Worm (Caenorhabditis elegans) whole organism, early embryonic: ENCODE measurements around the gene T23B7.3.

Experiments used
- B0310.2 ChIP-seq: sonication (generic microtip); optimal IDR thresholded peaks from 2 replicates; lab custom pipeline; 2016; ENCODE audit warnings: mild to moderate bottlenecking, missing genetic modification characterization, missing compliant biosample characterization
- F13C5.2 ChIP-seq: sonication (generic microtip); optimal IDR thresholded peaks from 2 replicates; lab custom pipeline; 2017; ENCODE audit warnings: mild to moderate bottlenecking, missing genetic modification characterization, inconsistent platforms, missing compliant biosample characterization
- aly-1 ChIP-seq: sonication (generic microtip); optimal IDR thresholded peaks from 2 replicates; lab custom pipeline; 2016; ENCODE audit warnings: missing genetic modification characterization, missing compliant biosample characterization
- ama-1 ChIP-seq: fragments of 150-350 bp; optimal IDR thresholded peaks from 2 replicates; lab custom pipeline; 2014
- ceh-13 ChIP-seq: fragments of 200-800 bp; sonication (Bioruptor generic); optimal IDR thresholded peaks from 2 replicates; lab custom pipeline; 2018; ENCODE audit warnings: mild to moderate bottlenecking, missing genetic modification characterization, missing compliant biosample characterization
- ceh-36 ChIP-seq: sonication (generic microtip); optimal IDR thresholded peaks from 2 replicates; lab custom pipeline; 2016; ENCODE audit warnings: missing genetic modification characterization, inconsistent platforms, missing compliant biosample characterization
- ets-7 ChIP-seq: sonication (generic microtip); optimal IDR thresholded peaks from 2 replicates; lab custom pipeline; 2016; ENCODE audit warnings: missing genotype, missing genetic modification characterization, missing compliant biosample characterization
- flt-1 ChIP-seq: fragments of 200-800 bp; sonication (Bioruptor generic); IDR thresholded peaks from 2 replicates; pipeline ENCODE4 v1.3.6; 2022; ENCODE audit warnings: missing genetic modification characterization, missing compliant biosample characterization
- hmbx-1 ChIP-seq: sonication (generic microtip); optimal IDR thresholded peaks from 2 replicates; lab custom pipeline; 2016; ENCODE audit warnings: mild to moderate bottlenecking, missing genetic modification characterization, missing compliant biosample characterization
- hmg-4 ChIP-seq: fragments of 200-800 bp; sonication (Bioruptor generic); optimal IDR thresholded peaks from 2 replicates; lab custom pipeline; 2018; ENCODE audit warnings: mild to moderate bottlenecking, missing genetic modification characterization, missing compliant biosample characterization
- hnd-1 ChIP-seq: sonication (generic microtip); optimal IDR thresholded peaks from 2 replicates; lab custom pipeline; 2016; ENCODE audit warnings: missing genetic modification characterization, missing compliant biosample characterization
- pes-1 ChIP-seq: fragments of 200-800 bp; sonication (Bioruptor generic); IDR thresholded peaks from 2 replicates; pipeline ENCODE4 v1.3.6; 2022; ENCODE audit warnings: missing genetic modification reagents, missing genetic modification characterization, missing compliant biosample characterization
- scrt-1 ChIP-seq: fragments of 200-800 bp; sonication (Bioruptor generic); IDR thresholded peaks from 2 replicates; pipeline ENCODE4 v1.3.6; 2022; ENCODE audit warnings: missing genetic modification characterization, missing compliant biosample characterization
- sea-1 ChIP-seq: fragments of 200-800 bp; sonication (Bioruptor generic); conservative IDR thresholded peaks from 2 replicates; pipeline ENCODE4 v1.3.6; 2022; ENCODE audit warnings: missing genetic modification characterization, missing compliant biosample characterization
- tbx-11 ChIP-seq: fragments of 200-800 bp; sonication (Bioruptor generic); IDR thresholded peaks from 2 replicates; pipeline ENCODE4 v1.3.6; 2022; ENCODE audit warnings: missing genetic modification characterization, missing compliant biosample characterization
- tbx-37 ChIP-seq: fragments of 200-800 bp; sonication (Bioruptor generic); conservative IDR thresholded peaks from 2 replicates; pipeline ENCODE4 v1.3.6; 2022; ENCODE audit warnings: missing genetic modification reagents, missing genetic modification characterization, missing compliant biosample characterization
- tra-4 ChIP-seq: sonication (generic microtip); optimal IDR thresholded peaks from 2 replicates; lab custom pipeline; 2017; ENCODE audit warnings: missing genetic modification characterization, missing compliant biosample characterization

Gene T23B7.3

ce11 chrII:4849885-4850284, at the start of gene T23B7.3:
Gene T23B7.3 (plus strand): TSS chrII:4850185.
- TF ChIP-seq ceh-13 (GFP tag; lab: Kevin White, UChicago): no peak
- no peak for TF ChIP-seq ets-7 (tag; lab: Kevin White, UChicago)
- no peak for TF ChIP-seq tbx-37
- no peak for TF ChIP-seq pes-1
- no peak for TF ChIP-seq flt-1 (GFP tag; lab: Robert Waterston, UW)
- no peak for TF ChIP-seq hmg-4
- TF ChIP-seq F13C5.2 (tag; lab: Kevin White, UChicago): no peak
- no peak for TF ChIP-seq B0310.2
- TF ChIP-seq tbx-11: no peak
- no peak for TF ChIP-seq hmbx-1 (tag; lab: Kevin White, UChicago)
- no peak for TF ChIP-seq aly-1 (tag; lab: Kevin White, UChicago)
- TF ChIP-seq hnd-1: no peak
- no peak for TF ChIP-seq tra-4 (tag; lab: Kevin White, UChicago)
- no peak for TF ChIP-seq sea-1 (GFP tag; lab: Robert Waterston, UW)
- TF ChIP-seq ceh-36 (tag; lab: Kevin White, UChicago): no peak
- TF ChIP-seq ama-1 (lab: Kevin White, UChicago): no peak
- TF ChIP-seq scrt-1 (GFP tag; lab: Robert Waterston, UW): no peak

ce11 chrII:4800524-4800923, 49.5 kb upstream of the T23B7.3 start:
- TF ChIP-seq ceh-13 (GFP tag; lab: Kevin White, UChicago) (no peak), ets-7 (tag; lab: Kevin White, UChicago) (no peak), aly-1 (tag; lab: Kevin White, UChicago) (no peak)

- TF ChIP-seq ceh-13 (GFP tag; lab: Kevin White, UChicago): no peak
- TF ChIP-seq F13C5.2 (tag; lab: Kevin White, UChicago): no peak
- no peak for TF ChIP-seq aly-1 (tag; lab: Kevin White, UChicago)
Measured at ce11 chrII:4802917-4803316, 47.1 kb upstream of the T23B7.3 start.

DNA sequence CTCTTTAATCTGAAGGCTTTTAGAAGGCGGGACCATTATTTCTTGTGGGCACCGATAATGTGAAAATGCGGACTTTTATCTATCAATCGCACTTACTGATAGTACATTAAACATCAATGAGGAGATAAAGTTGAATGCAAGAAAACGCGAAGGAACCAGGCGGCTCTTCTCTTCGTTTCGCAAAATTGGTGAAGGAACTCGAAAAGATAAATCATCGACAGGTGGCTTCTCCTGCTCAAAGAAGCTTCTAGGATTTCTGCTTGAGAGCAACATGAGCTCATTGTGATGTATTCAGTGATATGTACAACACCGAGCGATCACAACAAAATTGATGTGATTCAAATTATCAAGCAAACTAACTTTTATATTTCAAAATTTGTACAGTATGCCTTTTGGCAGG, 44.2 kb upstream of the T23B7.3 start:
- TF ChIP-seq pes-1: no peak

- TF ChIP-seq flt-1 (GFP tag; lab: Robert Waterston, UW): no peak
Measured at ce11 chrII:4806261-4806660, 43.7 kb upstream of the T23B7.3 start.

DNA sequence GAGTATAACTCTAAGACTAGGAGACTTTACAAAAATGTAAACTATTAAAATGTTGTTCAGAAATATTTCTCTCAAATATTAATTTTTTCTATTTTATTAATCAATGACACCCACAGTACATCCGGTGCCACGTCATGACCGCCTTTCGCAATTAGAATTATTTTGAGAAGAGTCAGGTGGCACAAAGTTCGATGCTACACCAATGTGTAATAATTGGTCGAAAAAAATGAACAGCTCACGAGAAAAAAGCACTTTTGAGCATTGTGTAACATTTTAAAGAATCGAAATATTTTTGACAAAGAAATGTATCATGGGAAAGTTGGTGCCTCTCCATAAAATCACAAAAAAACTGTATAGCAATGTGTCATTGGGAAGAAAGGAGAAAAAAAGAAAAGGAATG, 43.3 kb upstream of the T23B7.3 start:
- no peak for TF ChIP-seq ets-7 (tag; lab: Kevin White, UChicago)

DNA sequence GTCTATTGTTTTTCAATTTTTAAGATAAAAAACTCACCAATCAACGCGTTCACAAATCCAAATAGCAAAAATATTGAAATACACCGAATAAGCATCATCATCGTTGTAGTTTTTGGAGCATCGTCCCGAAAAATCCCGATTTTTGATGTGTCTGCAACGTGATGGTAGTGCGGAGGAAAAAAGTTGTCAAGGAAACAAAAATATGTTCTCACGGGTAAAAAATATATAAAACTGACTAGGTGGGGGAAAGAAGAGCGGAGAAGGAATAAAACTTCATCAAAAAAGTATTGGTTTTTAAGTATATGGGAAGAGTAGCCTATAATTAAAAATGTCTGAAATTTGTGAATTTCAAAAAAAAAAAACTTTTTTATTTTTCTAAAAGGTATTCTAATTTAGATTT, 38.0 kb upstream of the T23B7.3 start, which contains the start of gene rig-6:
TSS of gene rig-6 (minus strand) at position 101 of the 400 bp plus-strand sequence.
- TF ChIP-seq ets-7 (tag; lab: Kevin White, UChicago) (no peak), aly-1 (tag; lab: Kevin White, UChicago) (no peak), F13C5.2 (tag; lab: Kevin White, UChicago) (no peak), flt-1 (GFP tag; lab: Robert Waterston, UW) (no peak), tra-4 (tag; lab: Kevin White, UChicago) (no peak), hmbx-1 (tag; lab: Kevin White, UChicago) (no peak), tbx-11 (no peak)

- no peak for TF ChIP-seq scrt-1 (GFP tag; lab: Robert Waterston, UW)
- no peak for TF ChIP-seq tbx-11
- TF ChIP-seq pes-1: no peak
- no peak for TF ChIP-seq ets-7 (tag; lab: Kevin White, UChicago)
- no peak for TF ChIP-seq aly-1 (tag; lab: Kevin White, UChicago)
Measured at ce11 chrII:4815356-4815755, 34.6 kb upstream of the T23B7.3 start.

DNA sequence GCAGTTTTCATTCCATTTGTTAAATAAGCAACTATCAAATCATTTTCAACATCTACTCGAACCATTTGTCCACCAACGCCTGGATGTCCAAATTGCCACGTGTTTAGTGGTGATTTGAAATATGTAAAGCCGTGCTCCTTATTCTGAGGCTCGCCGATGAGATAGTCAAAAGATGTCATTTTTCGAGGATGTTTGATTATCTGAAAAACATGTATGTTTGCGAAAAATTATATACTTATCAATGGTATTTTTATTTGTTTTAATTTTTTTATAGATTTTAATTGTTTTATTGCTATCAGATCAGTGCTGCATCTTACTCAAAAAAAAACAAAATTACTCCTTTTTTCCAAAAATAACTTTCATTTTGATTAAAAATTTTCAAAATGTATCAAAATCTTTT, 31.2 kb upstream of the T23B7.3 start:
- TF ChIP-seq ama-1 (lab: Kevin White, UChicago) (no peak), tbx-11 (no peak), aly-1 (tag; lab: Kevin White, UChicago) (no peak), F13C5.2 (tag; lab: Kevin White, UChicago) (no peak), tra-4 (tag; lab: Kevin White, UChicago) (no peak), ets-7 (tag; lab: Kevin White, UChicago) (no peak), hmg-4 (no peak), ceh-36 (tag; lab: Kevin White, UChicago) (no peak), pes-1 (no peak), tbx-37 (no peak), scrt-1 (GFP tag; lab: Robert Waterston, UW) (no peak), sea-1 (GFP tag; lab: Robert Waterston, UW) (no peak), flt-1 (GFP tag; lab: Robert Waterston, UW) (no peak), hmbx-1 (tag; lab: Kevin White, UChicago) (no peak)

DNA sequence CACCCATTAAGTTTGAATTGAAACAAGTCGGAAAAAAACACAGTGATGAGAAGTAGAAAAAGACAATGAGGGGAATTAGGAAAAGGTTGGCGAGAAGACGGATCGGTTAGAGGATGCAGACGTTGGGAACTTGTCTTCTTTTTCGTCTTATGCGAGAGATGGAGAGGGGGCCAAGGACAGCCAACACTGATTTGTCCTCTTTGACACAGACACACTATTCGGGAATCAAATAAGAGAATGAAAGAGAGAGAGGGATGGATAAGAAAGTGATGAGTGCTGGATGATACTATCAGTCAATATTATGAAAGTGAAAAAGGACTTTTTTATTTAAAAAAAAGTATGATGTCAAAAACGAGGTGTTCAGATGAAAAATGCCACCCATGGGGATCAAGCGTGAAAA, 28.2 kb upstream of the T23B7.3 start, which contains the start of gene lact-5:
TSS of gene lact-5 (minus strand) at position 1 of the 400 bp plus-strand sequence.
- TF ChIP-seq ama-1 (lab: Kevin White, UChicago): no peak
- no peak for TF ChIP-seq pes-1
- TF ChIP-seq hmbx-1 (tag; lab: Kevin White, UChicago): no peak
- no peak for TF ChIP-seq tra-4 (tag; lab: Kevin White, UChicago)
